Fruit fly (Drosophila melanogaster) whole organism, embryonic: ENCODE results near the gene CG7156.

Source experiments
- Bgb ChIP-seq: fragments of 200-800 bp; sonication (Bioruptor generic); IDR thresholded peaks from 2 replicates; pipeline ENCODE4 v1.3.6; 2022; ENCODE audit warnings: missing biosample characterization, missing genetic modification characterization; ENCODE audit not compliant: partially characterized antibody
- Blimp-1 ChIP-seq: fragments of 200-800 bp; sonication (Bioruptor generic); optimal IDR thresholded peaks from 3 replicates; lab custom pipeline; 2018; ENCODE audit warnings: missing biosample characterization, missing genetic modification characterization, mild to moderate bottlenecking, moderate library complexity, missing genetic modification reagents
- CG10321 ChIP-seq: fragments of 200-800 bp; sonication (Bioruptor generic); IDR thresholded peaks from 2 replicates; pipeline ENCODE4 v1.3.6; 2022; ENCODE audit warnings: missing biosample characterization, missing genetic modification characterization
- CG12299 ChIP-seq: fragments of 200-800 bp; sonication (Bioruptor generic); optimal IDR thresholded peaks from 2 replicates; lab custom pipeline; 2018; ENCODE audit warnings: missing biosample characterization, mild to moderate bottlenecking, missing genetic modification characterization
- CG12769 ChIP-seq: fragments of 200-800 bp; sonication (Bioruptor generic); optimal IDR thresholded peaks from 2 replicates; lab custom pipeline; 2019; ENCODE audit warnings: missing biosample characterization, mild to moderate bottlenecking, missing genetic modification characterization, moderate library complexity
- CG15011 ChIP-seq: fragments of 200-800 bp; sonication (Bioruptor generic); optimal IDR thresholded peaks from 3 replicates; lab custom pipeline; 2018; ENCODE audit warnings: missing biosample characterization, mild to moderate bottlenecking, missing genetic modification characterization
- CG17568 ChIP-seq: fragments of 200-800 bp; sonication (Bioruptor generic); optimal IDR thresholded peaks from 2 replicates; lab custom pipeline; 2018; ENCODE audit warnings: missing biosample characterization, mild to moderate bottlenecking, missing genetic modification characterization, moderate library complexity
- CG1792 ChIP-seq: fragments of 200-800 bp; sonication (Bioruptor generic); optimal IDR thresholded peaks from 2 replicates; lab custom pipeline; 2016; ENCODE audit warnings: missing biosample characterization, missing genetic modification characterization
- CG2875 ChIP-seq: fragments of 200-800 bp; sonication (Bioruptor generic); optimal IDR thresholded peaks from 2 replicates; lab custom pipeline; 2017; ENCODE audit warnings: missing biosample characterization, mild to moderate bottlenecking, missing genetic modification characterization, missing genetic modification reagents
- CG31441 ChIP-seq: fragments of 200-800 bp; sonication (Bioruptor generic); IDR thresholded peaks from 2 replicates; pipeline ENCODE4 v1.3.6; 2022; ENCODE audit warnings: missing biosample characterization, missing genetic modification characterization
- CG3163 ChIP-seq: fragments of 200-800 bp; sonication (Bioruptor generic); optimal IDR thresholded peaks from 3 replicates; lab custom pipeline; 2016; ENCODE audit warnings: missing biosample characterization, missing genetic modification characterization
- CG4282 ChIP-seq: fragments of 200-800 bp; sonication (Bioruptor generic); optimal IDR thresholded peaks from 2 replicates; lab custom pipeline; 2016; ENCODE audit warnings: missing biosample characterization, missing genetic modification characterization
- CG4424 ChIP-seq: fragments of 200-800 bp; sonication (Bioruptor generic); optimal IDR thresholded peaks from 3 replicates; lab custom pipeline; 2016; ENCODE audit warnings: missing biosample characterization, missing genetic modification characterization
- CG9876 ChIP-seq: fragments of 200-800 bp; sonication (Bioruptor generic); optimal IDR thresholded peaks from 2 replicates; lab custom pipeline; 2016; ENCODE audit warnings: missing biosample characterization, missing genetic modification characterization
- CHES-1-like ChIP-seq: fragments of 200-800 bp; sonication (Bioruptor generic); optimal IDR thresholded peaks from 2 replicates; lab custom pipeline; 2016; ENCODE audit warnings: missing biosample characterization, missing genetic modification characterization
- CkIIα-i1 ChIP-seq: fragments of 200-800 bp; sonication (Bioruptor generic); IDR thresholded peaks from 2 replicates; pipeline ENCODE4 v1.3.6; 2022; ENCODE audit warnings: missing biosample characterization, missing genetic modification characterization
- CoRest ChIP-seq: fragments of 200-800 bp; sonication (Bioruptor generic); optimal IDR thresholded peaks from 3 replicates; lab custom pipeline; 2018; ENCODE audit warnings: missing biosample characterization, mild to moderate bottlenecking, missing genetic modification characterization, moderate library complexity
- D ChIP-seq, 2 experiments: fragments of 200-800 bp in 1 of 2; fragments of >200 bp in 1 of 2; sonication (Bioruptor generic) in 1 of 2; optimal IDR thresholded peaks; 2 replicates in 1 of 2; 3 replicates in 1 of 2; lab custom pipeline; 2017; ENCODE audit warnings: mild to moderate bottlenecking in 1 of 2, missing biosample characterization in 1 of 2, missing genetic modification characterization in 1 of 2, missing genetic modification reagents in 1 of 2
- Dek ChIP-seq: fragments of 200-800 bp; sonication (Bioruptor generic); optimal IDR thresholded peaks from 3 replicates; lab custom pipeline; 2019; ENCODE audit warnings: missing biosample characterization, mild to moderate bottlenecking, missing genetic modification characterization, moderate library complexity
- Lim3 ChIP-seq: fragments of 200-800 bp; sonication (Bioruptor generic); IDR thresholded peaks from 2 replicates; pipeline ENCODE4 v1.3.6; 2022; ENCODE audit warnings: missing biosample characterization, missing genetic modification characterization
- MBD-R2 ChIP-seq: fragments of 200-800 bp; sonication (Bioruptor generic); IDR thresholded peaks from 2 replicates; pipeline ENCODE4 v1.3.6; 2022; ENCODE audit warnings: missing biosample characterization, missing genetic modification characterization
- NFAT ChIP-seq: fragments of 200-800 bp; sonication (Bioruptor generic); IDR thresholded peaks from 2 replicates; pipeline ENCODE4 v1.3.6; 2022; ENCODE audit warnings: missing biosample characterization, missing genetic modification characterization
- NK7.1 ChIP-seq: fragments of 200-800 bp; sonication (Bioruptor generic); optimal IDR thresholded peaks from 3 replicates; lab custom pipeline; 2016; ENCODE audit warnings: missing biosample characterization, missing genetic modification characterization
- Ptx1 ChIP-seq: fragments of 200-800 bp; sonication (Bioruptor generic); IDR thresholded peaks from 2 replicates; pipeline ENCODE4 v1.3.6; 2022; ENCODE audit warnings: missing biosample characterization, missing genetic modification characterization
- ap ChIP-seq: fragments of 200-800 bp; sonication (Bioruptor generic); IDR thresholded peaks from 2 replicates; pipeline ENCODE4 v1.3.6; 2022; ENCODE audit warnings: missing biosample characterization, missing genetic modification characterization
- bcd ChIP-seq: fragments of 200-800 bp; sonication (Bioruptor generic); optimal IDR thresholded peaks from 2 replicates; lab custom pipeline; 2017; ENCODE audit warnings: missing biosample characterization, mild to moderate bottlenecking, missing genetic modification characterization
- bsh ChIP-seq, 2 experiments: fragments of 200-800 bp; sonication (Bioruptor generic); optimal IDR thresholded peaks; 2 replicates each; lab custom pipeline; 2017 to 2018; ENCODE audit warnings: mild to moderate bottlenecking in 2 of 2, missing biosample characterization in 2 of 2, missing genetic modification characterization in 2 of 2, moderate library complexity in 1 of 2
- btn ChIP-seq: fragments of 200-800 bp; sonication (Bioruptor generic); optimal IDR thresholded peaks from 2 replicates; lab custom pipeline; 2016; ENCODE audit warnings: missing biosample characterization, missing genetic modification characterization
- cas ChIP-seq: fragments of 200-800 bp; sonication (Bioruptor generic); IDR thresholded peaks from 2 replicates; pipeline ENCODE4 v1.3.6; 2022; ENCODE audit warnings: missing biosample characterization, missing genetic modification characterization
- corto ChIP-seq: fragments of 200-800 bp; sonication (Bioruptor generic); optimal IDR thresholded peaks from 2 replicates; lab custom pipeline; 2016; ENCODE audit warnings: missing biosample characterization, mild to moderate bottlenecking, missing genetic modification characterization, moderate library complexity
- danr ChIP-seq: fragments of 200-800 bp; sonication (Bioruptor generic); IDR thresholded peaks from 2 replicates; pipeline ENCODE4 v1.3.6; 2022; ENCODE audit warnings: missing biosample characterization, missing genetic modification characterization
- dmrt99B ChIP-seq: fragments of 200-800 bp; sonication (Bioruptor generic); optimal IDR thresholded peaks from 2 replicates; lab custom pipeline; 2018; ENCODE audit warnings: missing biosample characterization, mild to moderate bottlenecking, missing genetic modification characterization, moderate library complexity
- ems ChIP-seq: fragments of 200-800 bp; sonication (Bioruptor generic); optimal IDR thresholded peaks from 3 replicates; lab custom pipeline; 2016; ENCODE audit warnings: missing biosample characterization, missing genetic modification characterization
- fru ChIP-seq: fragments of >200 bp; optimal IDR thresholded peaks from 2 replicates; lab custom pipeline; 2017
- ftz-f1 ChIP-seq: fragments of 200-800 bp; sonication (Bioruptor generic); optimal IDR thresholded peaks from 2 replicates; lab custom pipeline; 2016; ENCODE audit warnings: missing biosample characterization, missing genetic modification characterization
- gcm2 ChIP-seq: fragments of 200-800 bp; sonication (Bioruptor generic); optimal IDR thresholded peaks from 2 replicates; lab custom pipeline; 2016; ENCODE audit warnings: missing biosample characterization, missing genetic modification characterization
- gem ChIP-seq: fragments of 200-800 bp; sonication (Bioruptor generic); optimal IDR thresholded peaks from 2 replicates; lab custom pipeline; 2019; ENCODE audit warnings: missing biosample characterization, mild to moderate bottlenecking, missing genetic modification characterization, moderate library complexity
- hbn ChIP-seq: fragments of 200-800 bp; sonication (Bioruptor generic); IDR thresholded peaks from 2 replicates; pipeline ENCODE4 v1.3.6; 2022; ENCODE audit warnings: missing biosample characterization, missing genetic modification characterization; ENCODE audit not compliant: partially characterized antibody
- hth ChIP-seq: fragments of >200 bp; optimal IDR thresholded peaks from 2 replicates; lab custom pipeline; 2017; ENCODE audit warnings: inconsistent platforms
- lilli ChIP-seq: fragments of 200-800 bp; sonication (Bioruptor generic); optimal IDR thresholded peaks from 3 replicates; lab custom pipeline; 2016; ENCODE audit warnings: missing biosample characterization, missing genetic modification characterization
- onecut ChIP-seq: fragments of 200-800 bp; sonication (Bioruptor generic); IDR thresholded peaks from 2 replicates; pipeline ENCODE4 v1.3.6; 2022; ENCODE audit warnings: missing biosample characterization, missing genetic modification characterization
- ranshi ChIP-seq: fragments of 200-800 bp; sonication (Bioruptor generic); IDR thresholded peaks from 2 replicates; pipeline ENCODE4 v1.3.6; 2022; ENCODE audit warnings: missing biosample characterization, missing genetic modification characterization
- ro ChIP-seq: fragments of 200-800 bp; sonication (Bioruptor generic); IDR thresholded peaks from 2 replicates; pipeline ENCODE4 v1.3.6; 2022; ENCODE audit warnings: missing biosample characterization, missing genetic modification characterization
- row ChIP-seq: fragments of 200-800 bp; sonication (Bioruptor generic); IDR thresholded peaks from 3 replicates; pipeline ENCODE4 v1.3.6; 2022; ENCODE audit warnings: missing biosample characterization, missing genetic modification characterization
- sisA ChIP-seq: fragments of 200-800 bp; sonication (Bioruptor generic); IDR thresholded peaks from 2 replicates; pipeline ENCODE4 v1.3.6; 2022; ENCODE audit warnings: missing biosample characterization, missing genetic modification characterization
- sob ChIP-seq: fragments of 200-800 bp; sonication (Bioruptor generic); IDR thresholded peaks from 2 replicates; pipeline ENCODE4 v1.3.6; 2022; ENCODE audit warnings: missing biosample characterization, missing genetic modification characterization
- tin ChIP-seq: fragments of 200-800 bp; sonication (Bioruptor generic); optimal IDR thresholded peaks from 3 replicates; lab custom pipeline; 2016; ENCODE audit warnings: missing biosample characterization, missing genetic modification characterization
- tll ChIP-seq, 2 experiments: fragments of 200-800 bp in 1 of 2; fragments of >200 bp in 1 of 2; sonication (Bioruptor generic) in 1 of 2; optimal IDR thresholded peaks; 2 replicates each; lab custom pipeline; 2017 to 2019; ENCODE audit warnings: missing biosample characterization in 2 of 2, missing genetic modification characterization in 2 of 2, mild to moderate bottlenecking in 1 of 2, moderate library complexity in 1 of 2
- z ChIP-seq: fragments of 200-800 bp; sonication (Bioruptor generic); IDR thresholded peaks from 3 replicates; pipeline ENCODE4 v1.3.6; 2022; ENCODE audit warnings: missing biosample characterization, missing genetic modification characterization
- zf30C ChIP-seq: fragments of 200-800 bp; sonication (Bioruptor generic); optimal IDR thresholded peaks from 3 replicates; lab custom pipeline; 2018; ENCODE audit warnings: missing biosample characterization, mild to moderate bottlenecking, missing genetic modification characterization

CG7156 gene

dm6 chr3R:18196991-18197801 is 44.8 kb downstream of the CG7156 start (continued):
- TF ChIP-seq Dek (tag; lab: Kevin White, UChicago), result peak; percentile 24
- TF ChIP-seq CG9876 (GFP tag; lab: Kevin White, UChicago), result no peak
- no peak for TF ChIP-seq Lim3
- no peak for TF ChIP-seq NFAT (GFP tag; lab: Robert Waterston, UW)
- no peak for TF ChIP-seq btn (GFP tag; lab: Kevin White, UChicago)
- peak; percentile 31 for TF ChIP-seq Blimp-1 (GFP tag; lab: Kevin White, UChicago)
- TF ChIP-seq ap (GFP tag; lab: Robert Waterston, UW), result no peak
- no peak for TF ChIP-seq sisA
- peak; percentile 67 to 93 for TF ChIP-seq bsh (GFP tag; optimal IDR thresholded peaks at IDR 0.05; lab: Kevin White, UChicago)
- TF ChIP-seq sob, result no peak
- TF ChIP-seq corto (GFP tag; lab: Kevin White, UChicago), result peak; percentile 8
- TF ChIP-seq dmrt99B, result peak; percentile 74
- TF ChIP-seq ro (GFP tag; lab: Robert Waterston, UW), result no peak
- TF ChIP-seq CG10321, result no peak
- peak; percentile 86 for TF ChIP-seq CoRest
- peak; percentile 79 for TF ChIP-seq gem
- no peak for TF ChIP-seq hbn (GFP tag; lab: Robert Waterston, UW)
- TF ChIP-seq CG12769 (tag; lab: Kevin White, UChicago), result peak; percentile 62
- no peak for TF ChIP-seq CG31441 (GFP tag; lab: Robert Waterston, UW)
- peak; percentile 60 for TF ChIP-seq CG4424 (GFP tag; lab: Kevin White, UChicago)
- TF ChIP-seq hth (lab: Kevin White, UChicago), result no peak
- TF ChIP-seq tin (GFP tag; lab: Kevin White, UChicago), result peak; percentile 52
- peak; percentile 41 for TF ChIP-seq lilli (GFP tag; lab: Kevin White, UChicago)
- TF ChIP-seq CG4282 (GFP tag; lab: Kevin White, UChicago), result no peak
- TF ChIP-seq CG15011 (GFP tag; lab: Kevin White, UChicago), result peak; percentile 27
- peak; percentile 13 for TF ChIP-seq CG2875
- no peak for TF ChIP-seq CkIIα-i1
- no peak for TF ChIP-seq Ptx1 (GFP tag; lab: Robert Waterston, UW)
- no peak for TF ChIP-seq CG12299
- no peak for TF ChIP-seq danr (GFP tag; lab: Robert Waterston, UW)
- no peak for TF ChIP-seq row (GFP tag; lab: Robert Waterston, UW)
- no peak for TF ChIP-seq CG1792 (GFP tag; lab: Kevin White, UChicago)
- no peak for TF ChIP-seq z (GFP tag; lab: Robert Waterston, UW)
- no peak for TF ChIP-seq D (optimal IDR thresholded peaks at IDR 0.05; lab: Kevin White, UChicago)
- TF ChIP-seq D (GFP tag; optimal IDR thresholded peaks at IDR 0.05; lab: Kevin White, UChicago), result peak; percentile 26
- peak; percentile 30 for TF ChIP-seq CG3163 (GFP tag; lab: Kevin White, UChicago)
- TF ChIP-seq onecut (GFP tag; lab: Robert Waterston, UW), result peak; percentile 42
- no peak for TF ChIP-seq ftz-f1
- TF ChIP-seq bcd, result peak; percentile 66
- TF ChIP-seq ranshi (GFP tag; lab: Robert Waterston, UW), result no peak
- TF ChIP-seq ems (GFP tag; lab: Kevin White, UChicago), result no peak
- TF ChIP-seq cas (GFP tag; lab: Robert Waterston, UW), result no peak
- no peak for TF ChIP-seq fru (lab: Kevin White, UChicago)
- no peak for TF ChIP-seq MBD-R2 (GFP tag; lab: Robert Waterston, UW)
- TF ChIP-seq gcm2, result no peak
- TF ChIP-seq CHES-1-like (GFP tag; lab: Kevin White, UChicago), result peak; percentile 7
- no peak for TF ChIP-seq NK7.1 (GFP tag; lab: Kevin White, UChicago)
- TF ChIP-seq CG17568 (GFP tag; lab: Kevin White, UChicago), result no peak
- TF ChIP-seq zf30C, result no peak
- TF ChIP-seq tll (GFP tag; optimal IDR thresholded peaks at IDR 0.05; lab: Kevin White, UChicago), result no peak
- no peak for TF ChIP-seq Bgb (GFP tag; lab: Robert Waterston, UW)
